Worm (Caenorhabditis elegans): Measurements from ENCODE around the gene F49F1.11.

F49F1.11 gene

ce11 chrIV:4135744-4136143 lies 5.5 kb downstream of the F49F1.11 start, which contains the start of gene F49F1.17:
Gene F49F1.17, minus strand, starts transcription at chrIV:4135844.
- TF ChIP-seq nhr-76 (tag; optimal IDR thresholded peaks at IDR 0.05) (no peak), vab-7 (GFP tag; IDR thresholded peaks at IDR 0.05) (no peak), mdl-1 (tag; optimal IDR thresholded peaks at IDR 0.05) (no peak)

- TF ChIP-seq dmd-6 (GFP tag; IDR thresholded peaks at IDR 0.05), result peak; percentile 30; the same call in 1 of the 2 replicates
Observed at ce11 chrIV:4125657-4126056, 15.6 kb downstream of the F49F1.11 start, which contains the start of gene F49F1.7. Gene F49F1.7, minus strand, starts transcription at chrIV:4125757.

- TF ChIP-seq daf-12 (tag; optimal IDR thresholded peaks at IDR 0.05), result no peak
- TF ChIP-seq unc-62 (GFP tag; optimal IDR thresholded peaks at IDR 0.05 in 1 of 2), result peak in 1 of 2 experiments; percentile 8
- no peak for TF ChIP-seq unc-62 (tag; optimal IDR thresholded peaks at IDR 0.05)
- TF ChIP-seq daf-16 (GFP tag; optimal IDR thresholded peaks at IDR 0.05), result no peak
- peak; percentile 42 for TF ChIP-seq daf-16 (tag; optimal IDR thresholded peaks at IDR 0.05)
- no peak for TF ChIP-seq snpc-1.2 (GFP tag; IDR thresholded peaks at IDR 0.05)
- TF ChIP-seq saeg-2 (GFP tag; IDR thresholded peaks at IDR 0.05), result no peak
- TF ChIP-seq Y48G9A.11 (GFP tag; IDR thresholded peaks at IDR 0.05), result no peak
- peak; percentile 59 for TF ChIP-seq dmd-6 (GFP tag; IDR thresholded peaks at IDR 0.05)
Observed at ce11 chrIV:4123083-4123482, 18.1 kb downstream of the F49F1.11 start, which contains the start of gene mul-1. Gene mul-1, minus strand, starts transcription at chrIV:4123166.

- TF ChIP-seq hlh-11 (tag; optimal IDR thresholded peaks at IDR 0.05), result peak; percentile 28
- TF ChIP-seq dmd-6 (GFP tag; IDR thresholded peaks at IDR 0.05), result peak; percentile 23; the same call in 1 of the 2 replicates
- TF ChIP-seq lin-38 (GFP tag; IDR thresholded peaks at IDR 0.05), result no peak
- TF ChIP-seq skn-1 (tag; optimal IDR thresholded peaks at IDR 0.05), result no peak
- no peak for TF ChIP-seq ceh-62 (tag; optimal IDR thresholded peaks at IDR 0.05)
- TF ChIP-seq pqm-1 (tag; optimal IDR thresholded peaks at IDR 0.05), result peak; percentile 43
- TF ChIP-seq daf-16 (GFP tag; optimal IDR thresholded peaks at IDR 0.05), result no peak
- TF ChIP-seq daf-16 (tag; optimal IDR thresholded peaks at IDR 0.05), result no peak
Observed at ce11 chrIV:4121055-4121454, 20.2 kb downstream of the F49F1.11 start.

- TF ChIP-seq nhr-11 (tag; optimal IDR thresholded peaks at IDR 0.05) (no peak), dmd-6 (GFP tag; IDR thresholded peaks at IDR 0.05) (no peak), nhr-25 (tag; optimal IDR thresholded peaks at IDR 0.05; ENCODE audit: borderline replicate concordance, insufficient read depth) (no peak), Y48G9A.11 (GFP tag; IDR thresholded peaks at IDR 0.05) (no peak), lin-29 (GFP tag; IDR thresholded peaks at IDR 0.05) (no peak), D1046.2 (GFP tag; IDR thresholded peaks at IDR 0.05) (no peak), ces-1 (GFP tag; optimal IDR thresholded peaks at IDR 0.05) (no peak), Y105C5A.15 (GFP tag; IDR thresholded peaks at IDR 0.05) (no peak), ZK337.2 (GFP tag; IDR thresholded peaks at IDR 0.05) (no peak), nhr-6 (tag; optimal IDR thresholded peaks at IDR 0.05) (no peak), egl-27 (tag; optimal IDR thresholded peaks at IDR 0.05) (no peak), zag-1 (tag; optimal IDR thresholded peaks at IDR 0.05) (no peak), daf-12 (tag; optimal IDR thresholded peaks at IDR 0.05) (no peak), T20F7.1 (GFP tag; optimal IDR thresholded peaks at IDR 0.05) (no peak), unc-62 (GFP tag; optimal IDR thresholded peaks at IDR 0.05 in 1 of 2) (no peak), unc-62 (tag; optimal IDR thresholded peaks at IDR 0.05) (no peak), lin-13 (GFP tag; optimal IDR thresholded peaks at IDR 0.05) (no peak), zfp-3 (GFP tag; conservative IDR thresholded peaks at IDR 0.05) (no peak), zip-2 (tag; optimal IDR thresholded peaks at IDR 0.05) (no peak), Y75B8A.6 (GFP tag; IDR thresholded peaks at IDR 0.05) (no peak)
Observed at ce11 chrIV:4120263-4120662, 20.9 kb downstream of the F49F1.11 start, which contains the start of gene F49F1.5. Gene F49F1.5, minus strand, starts transcription at chrIV:4120415.

ce11 chrIV:4117432-4117831 lies 23.8 kb downstream of the F49F1.11 start, which contains the start of gene drd-50:
Gene drd-50, plus strand, starts transcription at chrIV:4117732.
- TF ChIP-seq pqm-1 (tag; optimal IDR thresholded peaks at IDR 0.05) (peak; percentile 42), Y5F2A.4 (GFP tag; optimal IDR thresholded peaks at IDR 0.05) (no peak), Y75B8A.6 (GFP tag; IDR thresholded peaks at IDR 0.05) (no peak)

Measured in whole organism, L4 larva.